Fruit fly (Drosophila melanogaster): Measurements from ENCODE around the gene RpL35.

The RpL35 gene

DNA sequence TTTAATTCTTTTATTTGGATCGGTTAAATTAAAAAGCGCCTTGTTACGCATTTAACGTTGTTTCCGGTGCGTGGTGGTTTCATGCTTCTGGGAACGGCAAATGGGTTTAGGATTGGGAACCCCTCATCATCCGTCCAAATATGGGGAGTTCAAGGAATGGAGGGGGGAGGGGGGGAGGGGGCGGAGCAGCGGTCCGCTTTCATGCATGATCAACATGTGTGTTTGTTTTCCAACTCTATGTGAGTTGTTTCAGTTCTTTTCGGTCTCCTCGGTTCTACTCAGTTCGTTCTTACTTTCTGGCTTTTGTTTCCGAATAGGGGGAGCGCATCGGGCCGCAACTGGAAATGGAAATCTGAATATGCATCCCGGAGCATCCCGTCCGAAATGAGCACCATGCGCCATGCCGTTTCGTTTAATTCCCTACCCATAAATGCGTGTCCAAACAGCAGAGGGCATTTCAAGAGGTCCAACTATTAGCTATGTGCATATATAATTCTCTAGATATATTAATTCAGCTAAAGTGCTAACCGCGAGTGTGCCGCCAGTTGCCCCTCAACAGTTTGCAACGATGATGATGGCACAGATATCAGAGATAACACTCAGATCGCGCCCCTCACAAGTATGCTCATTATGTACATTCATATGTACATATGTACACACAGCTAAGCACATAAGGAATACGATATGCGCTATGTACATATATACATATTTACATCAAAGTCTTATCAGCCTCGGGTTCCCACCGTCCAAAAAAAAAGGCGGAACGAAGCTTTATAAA, 5.4 kb downstream of the RpL35 start:
- TF ChIP-seq noc (tag; optimal IDR thresholded peaks at IDR 0.05): no peak

DNA sequence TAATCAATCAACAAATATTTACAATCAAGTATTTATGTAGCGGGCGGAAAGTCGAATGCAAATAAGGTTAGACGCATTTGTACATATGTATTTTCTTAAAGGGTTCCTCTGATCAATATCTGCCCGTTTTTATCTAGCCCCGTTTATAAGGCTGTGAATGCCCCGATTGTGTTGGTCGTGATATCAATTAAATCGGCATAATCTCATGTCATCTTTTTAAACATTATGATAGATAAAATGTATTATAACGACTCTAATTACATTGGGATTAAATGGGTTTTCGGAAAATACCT, 5.9 kb downstream of the RpL35 start:
- TF ChIP-seq noc (tag; optimal IDR thresholded peaks at IDR 0.05): no peak

DNA sequence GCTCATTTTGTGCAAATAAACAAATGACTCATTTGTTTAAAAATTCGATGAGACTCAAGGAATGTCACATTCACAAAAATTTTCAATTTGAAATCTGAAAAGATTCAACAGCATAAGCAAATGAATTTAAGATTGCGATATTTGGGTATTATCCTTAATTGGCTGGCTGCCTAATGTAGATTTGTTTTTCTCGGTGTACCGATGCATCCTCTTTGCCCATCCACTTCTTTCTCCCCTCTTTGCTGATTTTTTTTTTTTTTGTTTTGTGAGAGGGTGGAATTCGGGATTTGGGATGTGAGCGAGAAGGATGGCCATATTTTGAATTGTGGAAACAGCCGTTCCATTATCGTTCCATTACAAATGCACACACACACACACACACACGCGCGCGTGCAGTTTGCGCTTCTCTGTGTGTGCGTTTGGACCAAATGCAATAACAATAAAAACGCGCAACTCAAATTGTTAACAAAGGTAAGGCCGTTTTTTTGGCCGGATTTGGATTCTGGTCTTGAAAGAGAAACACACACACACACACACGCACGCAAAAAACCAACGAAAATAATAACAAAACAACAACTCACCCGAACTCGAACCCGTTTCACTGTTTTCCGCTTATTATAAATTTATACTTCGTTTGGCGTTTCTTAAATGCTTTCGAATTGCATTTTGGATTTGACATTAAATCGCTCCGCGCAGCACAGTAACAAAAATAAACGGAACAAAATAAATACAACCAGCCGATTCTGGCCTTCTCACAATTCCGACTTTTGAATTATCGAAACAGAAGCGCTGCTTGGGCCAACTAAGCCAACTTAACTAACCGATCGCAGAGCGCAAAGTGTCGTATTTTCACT, 7.1 kb downstream of the RpL35 start:
- TF ChIP-seq noc (tag; optimal IDR thresholded peaks at IDR 0.05): no peak

DNA sequence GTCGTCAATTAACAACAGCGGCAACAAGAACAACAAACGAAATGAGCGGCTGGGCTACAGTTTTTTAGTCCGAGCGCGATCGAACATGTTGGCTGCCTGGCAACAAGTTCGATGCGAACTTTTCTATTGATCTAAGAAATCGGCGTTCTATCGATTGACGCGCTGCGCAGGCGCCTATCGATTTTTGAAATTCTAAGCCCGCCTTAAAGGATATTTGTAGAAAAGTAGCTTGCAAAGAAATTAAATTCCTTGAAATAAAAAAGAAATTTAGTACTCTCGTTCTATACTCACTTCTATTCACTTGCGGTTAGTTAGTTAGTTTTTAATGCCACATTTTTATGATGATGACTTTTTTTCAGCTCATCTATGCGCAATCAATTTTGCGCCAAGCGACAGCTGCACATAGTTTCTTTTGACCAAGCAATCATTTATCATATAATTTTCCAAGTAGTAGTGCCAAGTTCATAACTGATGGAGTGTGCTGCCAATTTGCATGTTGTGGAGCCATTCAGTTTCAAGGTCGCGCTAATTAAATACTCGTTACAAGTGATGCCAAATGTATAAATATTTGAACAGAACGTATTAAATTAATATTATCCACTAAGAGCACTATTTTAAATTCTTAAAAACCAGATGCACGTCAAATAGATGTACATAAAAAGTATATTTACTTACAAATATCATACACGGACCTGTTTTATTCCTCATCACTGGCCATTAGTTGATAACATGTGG, 7.9 kb downstream of the RpL35 start, which contains the start of the genes Tre1 and Gr5a:
Gene Tre1 (minus strand): TSS at position 45 of the 735 bp plus-strand sequence.
Gene Gr5a (plus strand): TSS at position 685 of the 735 bp plus-strand sequence.
- TF ChIP-seq noc (tag; optimal IDR thresholded peaks at IDR 0.05): no peak

DNA sequence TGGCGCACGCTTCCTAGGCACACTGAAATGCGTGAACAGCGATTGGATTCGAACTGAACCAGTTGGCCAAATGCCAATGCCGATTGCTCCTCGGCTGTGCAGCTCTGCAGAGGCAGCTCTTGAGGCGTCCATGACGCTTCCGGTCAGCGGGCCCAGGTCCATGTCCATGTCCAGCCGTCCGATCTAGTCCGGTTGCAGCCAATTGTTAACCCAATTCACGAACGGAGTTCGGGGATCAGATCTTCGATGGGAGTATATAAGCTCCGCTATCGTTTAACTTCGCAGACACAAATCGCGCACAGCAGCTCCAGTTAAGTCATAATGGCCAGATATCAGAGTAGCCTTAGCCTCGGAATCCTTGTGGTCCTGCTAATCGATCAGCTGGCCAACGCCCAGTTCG, 10.7 kb downstream of the RpL35 start, which contains the start of gene CG42449:
Gene CG42449 (plus strand): TSS at position 301 of the 400 bp plus-strand sequence.
- TF ChIP-seq noc (tag; optimal IDR thresholded peaks at IDR 0.05): no peak

DNA sequence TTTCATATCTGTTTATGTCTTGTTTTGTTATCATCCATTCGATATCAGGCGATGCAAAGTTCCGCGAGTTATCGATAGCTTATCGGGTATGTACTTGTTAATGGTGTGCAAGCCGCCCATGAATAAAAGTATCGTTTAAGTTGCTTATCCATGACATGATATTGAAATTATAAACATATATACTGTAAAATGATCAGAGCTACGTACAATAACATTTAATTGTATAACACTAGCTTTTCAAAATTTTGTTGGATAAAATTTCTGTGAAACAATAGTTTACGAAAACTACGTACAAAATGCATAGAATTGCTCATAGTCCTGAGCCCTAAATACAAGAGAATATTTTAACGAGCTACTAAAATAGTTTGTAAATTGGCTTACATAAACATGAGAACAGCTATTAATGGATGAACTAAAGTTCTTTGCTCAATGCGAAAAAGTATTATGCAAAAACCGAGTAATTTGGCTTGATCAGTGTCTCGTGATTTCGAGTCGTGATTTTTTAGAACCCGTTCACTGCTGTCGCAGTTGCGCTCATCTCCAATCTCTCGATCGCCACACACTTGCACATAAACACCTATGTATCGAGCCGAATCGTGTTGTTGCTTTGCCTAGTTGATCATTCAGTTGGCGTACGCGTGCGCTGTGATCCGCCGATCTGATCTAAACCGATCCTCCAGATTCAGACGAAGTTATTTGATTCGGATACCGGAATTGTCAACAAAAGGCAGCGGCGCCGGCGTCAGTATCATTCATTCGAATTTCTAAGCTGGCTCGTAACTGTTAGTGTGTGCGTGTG, 17.4 kb downstream of the RpL35 start, which contains the start of the genes PGAP1 and cv:
Gene PGAP1 (minus strand): TSS at position 57 of the 799 bp plus-strand sequence.
Gene cv (plus strand): TSS at position 586 of the 799 bp plus-strand sequence.
- no peak for TF ChIP-seq noc (tag; optimal IDR thresholded peaks at IDR 0.05)

DNA sequence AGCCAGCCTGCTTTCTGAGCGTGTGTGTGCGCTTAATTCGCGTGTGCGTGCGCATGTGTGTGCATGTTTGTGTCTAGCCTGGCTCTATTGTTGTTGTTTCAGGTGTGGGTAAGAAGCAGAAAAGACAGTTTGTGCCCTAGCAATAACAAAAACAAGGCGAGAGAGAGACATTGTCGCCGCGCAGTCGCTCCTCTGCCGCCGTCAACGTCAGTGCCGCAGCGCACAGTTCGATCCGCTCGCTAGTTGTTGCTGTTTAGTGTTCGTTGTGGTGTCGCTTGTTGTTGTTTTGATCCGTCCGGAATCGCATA, 18.0 kb downstream of the RpL35 start:
- no peak for TF ChIP-seq noc (tag; optimal IDR thresholded peaks at IDR 0.05)

DNA sequence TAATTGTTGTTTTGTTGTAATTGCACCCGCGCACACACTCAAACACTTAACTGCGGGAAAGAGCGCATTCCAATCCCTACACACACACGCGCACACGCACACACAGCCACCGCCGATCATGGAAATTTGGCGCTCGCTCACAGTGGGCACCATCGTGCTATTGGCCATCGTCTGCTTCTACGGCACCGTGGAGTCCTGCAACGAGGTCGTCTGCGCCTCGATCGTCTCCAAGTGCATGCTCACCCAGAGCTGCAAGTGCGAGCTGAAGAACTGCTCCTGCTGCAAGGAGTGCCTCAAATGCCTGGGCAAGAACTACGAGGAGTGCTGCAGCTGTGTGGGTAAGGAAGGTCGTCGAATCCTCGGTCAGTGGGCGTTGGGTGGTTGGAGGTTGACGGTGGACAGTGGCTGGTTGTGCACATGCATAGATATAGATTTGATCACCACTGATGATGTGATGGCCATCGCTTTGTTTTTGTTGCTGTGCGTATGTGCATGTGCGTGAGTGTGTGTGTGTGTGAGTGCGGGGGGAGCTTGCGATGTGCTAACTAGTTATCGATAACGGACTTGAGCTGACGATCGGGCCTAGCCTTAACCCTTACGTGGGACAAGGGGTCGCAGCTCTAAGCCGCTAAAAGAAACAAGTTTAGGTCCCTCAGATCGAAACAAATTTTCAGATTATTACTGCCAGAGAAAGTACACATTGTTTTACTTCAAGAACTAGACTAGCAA, 18.6 kb downstream of the RpL35 start:
- TF ChIP-seq noc (tag; optimal IDR thresholded peaks at IDR 0.05): no peak

DNA sequence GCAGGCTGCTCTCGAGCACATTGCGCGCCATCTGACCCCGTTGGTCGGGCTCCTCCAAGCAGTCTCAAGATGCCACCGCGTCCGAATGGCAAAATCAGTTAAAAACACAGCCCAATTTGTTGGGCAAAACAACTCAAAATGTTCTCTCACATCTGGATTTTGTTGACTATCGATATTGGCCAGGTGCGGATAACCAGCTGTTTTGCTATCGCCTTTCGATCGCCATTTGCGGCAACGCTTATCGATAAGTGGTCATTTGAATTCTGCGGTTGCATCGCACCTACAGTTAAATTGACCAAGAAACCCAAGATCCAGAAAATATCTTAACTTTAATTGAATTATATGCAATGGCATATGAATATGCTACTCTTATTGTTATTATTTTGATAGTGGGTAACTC, 22.8 kb downstream of the RpL35 start, which contains the start of gene CG3149:
Gene CG3149 (minus strand): TSS at position 171 of the 400 bp plus-strand sequence.
- TF ChIP-seq noc (tag; optimal IDR thresholded peaks at IDR 0.05): no peak

DNA sequence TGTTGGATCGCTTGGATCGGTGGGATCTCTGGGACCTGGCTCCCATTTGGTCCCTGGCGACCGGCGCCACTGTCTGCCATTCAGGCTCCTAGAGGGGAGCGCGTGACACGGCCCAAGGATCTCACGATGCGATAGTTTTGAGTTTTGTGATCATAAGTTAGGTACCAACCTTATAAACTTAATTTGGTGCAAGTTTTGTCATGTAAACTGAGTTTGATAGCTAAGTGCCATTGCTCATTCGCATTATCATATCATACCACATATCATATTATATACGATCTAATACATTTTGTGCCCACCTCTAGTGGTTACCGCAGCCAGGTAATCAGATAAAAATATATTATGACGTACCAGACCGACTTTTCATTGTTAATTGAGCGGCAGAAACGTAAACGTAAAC, 23.8 kb downstream of the RpL35 start:
- TF ChIP-seq noc (tag; optimal IDR thresholded peaks at IDR 0.05): no peak

DNA sequence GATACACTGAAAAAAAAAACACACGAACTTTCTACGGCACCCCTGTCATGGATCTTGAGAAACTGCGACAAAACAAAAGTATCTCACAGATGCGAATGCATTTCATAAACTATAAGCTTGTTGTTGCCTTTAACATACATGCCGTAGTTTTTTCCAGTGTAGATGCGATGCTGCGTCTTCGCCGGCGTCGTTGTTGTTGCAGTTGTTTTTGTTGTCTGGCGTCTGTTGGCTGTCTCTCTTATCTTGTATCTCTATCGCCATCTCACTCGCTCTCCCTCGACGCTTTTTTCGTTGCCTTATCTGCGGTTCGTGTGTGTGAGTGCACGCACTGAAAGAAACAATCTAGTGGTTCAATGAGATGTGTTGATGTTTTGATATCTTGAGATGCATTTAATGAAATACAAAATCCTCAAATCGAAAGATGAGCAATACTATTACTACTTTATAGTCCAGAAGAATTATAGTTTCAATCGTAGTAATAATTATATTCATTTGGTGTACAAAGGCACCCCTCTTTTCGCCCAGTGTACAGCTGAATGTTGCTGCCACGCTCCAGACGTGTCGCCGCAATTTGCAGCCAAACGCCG, 24.3 kb downstream of the RpL35 start:
- TF ChIP-seq noc (tag; optimal IDR thresholded peaks at IDR 0.05): peak; percentile 88

DNA sequence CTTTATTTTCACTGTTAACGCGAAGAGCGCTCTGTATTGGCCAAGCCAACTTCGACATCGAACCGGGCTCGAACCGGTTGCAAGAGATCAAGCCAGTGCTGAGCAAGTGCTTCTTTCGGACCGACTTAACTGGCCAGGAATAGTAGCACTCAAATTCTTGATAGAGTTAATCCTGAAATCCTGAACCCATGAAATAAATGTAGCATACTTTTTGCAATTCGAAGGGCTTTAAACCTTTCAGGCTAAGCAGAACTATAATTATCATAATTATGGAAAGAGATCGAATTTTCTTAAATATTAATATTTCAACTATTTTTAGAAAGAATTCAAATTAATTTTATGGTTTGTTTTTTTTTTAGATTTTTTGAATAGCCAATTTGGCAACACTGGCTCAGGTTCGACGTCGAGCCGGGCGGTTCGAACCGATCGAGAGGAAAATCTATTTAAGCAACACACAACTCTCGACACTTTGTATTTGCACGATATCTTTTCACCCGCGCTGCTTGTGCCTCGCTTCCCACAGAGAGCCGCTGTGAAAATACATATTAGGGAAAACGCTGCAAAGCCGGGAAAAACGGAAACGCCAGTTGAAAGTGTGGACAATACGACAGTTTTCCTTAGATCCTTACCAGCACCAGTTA, 26.0 kb downstream of the RpL35 start, which contains the start of gene AdamTS-B:
Gene AdamTS-B (plus strand): TSS at position 471 of the 641 bp plus-strand sequence.
- peak; percentile 57 for TF ChIP-seq noc (tag; optimal IDR thresholded peaks at IDR 0.05)

DNA sequence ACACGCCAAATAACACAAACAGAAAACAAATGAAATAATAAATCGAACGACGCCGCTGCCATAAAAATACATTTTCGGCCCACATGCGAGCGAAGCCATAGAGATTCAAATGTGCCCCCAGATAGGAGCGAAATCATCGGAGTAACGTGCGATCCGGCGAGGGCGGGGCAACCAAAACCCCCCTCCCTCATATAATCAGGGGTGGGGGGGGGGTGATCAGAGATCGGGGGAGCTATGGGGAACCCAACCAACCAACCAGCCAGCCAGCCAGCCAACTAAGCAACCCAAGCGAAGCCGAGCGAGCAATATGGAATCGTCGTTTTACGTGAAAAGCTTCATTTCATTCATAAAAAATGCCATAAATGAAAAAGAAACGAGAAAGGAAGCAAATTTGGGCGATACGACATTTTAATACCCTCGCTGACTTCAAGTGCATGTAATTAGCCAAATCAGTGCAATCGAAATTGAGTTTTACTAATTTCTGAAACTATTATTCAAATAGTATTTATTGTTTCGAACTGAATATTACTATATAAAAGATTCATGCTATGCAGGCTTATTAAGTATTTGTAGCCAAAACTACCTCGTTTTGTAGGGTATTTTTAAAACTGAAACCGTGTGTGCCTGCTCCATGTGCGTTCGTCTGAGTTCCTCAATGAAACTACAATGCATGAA, 27.8 kb downstream of the RpL35 start:
- peak; percentile 47 for TF ChIP-seq noc (tag; optimal IDR thresholded peaks at IDR 0.05)

Data from whole organism, larva.